Fruit fly (Drosophila melanogaster): ENCODE data around the gene Akap200.

Gene Akap200

dm6 chr2L:8437176-8437575 lies 21.7 kb downstream of the Akap200 start, which contains the start of the genes D12 and Chrac-14:
TSS of gene D12 (minus strand) at chr2L:8437365.
TSS of gene Chrac-14 (plus strand) at chr2L:8437405.
- TF ChIP-seq fd96Ca (GFP tag; IDR thresholded peaks at IDR 0.05) (no peak), gl (tag; optimal IDR thresholded peaks at IDR 0.05) (no peak), CG9948 (tag; optimal IDR thresholded peaks at IDR 0.05) (no peak), Ets98B (GFP tag; IDR thresholded peaks at IDR 0.05) (no peak), Pif1B (GFP tag; optimal IDR thresholded peaks at IDR 0.05) (no peak), EcR (GFP tag; optimal IDR thresholded peaks at IDR 0.05) (no peak), CG13204 (GFP tag; optimal IDR thresholded peaks at IDR 0.05) (no peak), D1 (tag; optimal IDR thresholded peaks at IDR 0.05) (no peak), CG8159 (tag; optimal IDR thresholded peaks at IDR 0.05) (no peak), CG32121 (GFP tag; IDR thresholded peaks at IDR 0.05) (no peak), CG10348 (GFP tag; IDR thresholded peaks at IDR 0.05) (no peak)

dm6 chr2L:8438052-8438451 lies 22.6 kb downstream of the Akap200 start, which contains the start of gene mus201:
TSS of gene mus201 (plus strand) at chr2L:8438169.
- TF ChIP-seq rn (GFP tag; IDR thresholded peaks at IDR 0.05) (no peak), EcR (GFP tag; optimal IDR thresholded peaks at IDR 0.05) (no peak), fd96Ca (GFP tag; IDR thresholded peaks at IDR 0.05) (no peak), Pif1B (GFP tag; optimal IDR thresholded peaks at IDR 0.05) (no peak), CG9948 (tag; optimal IDR thresholded peaks at IDR 0.05) (no peak), CG13204 (GFP tag; optimal IDR thresholded peaks at IDR 0.05) (no peak), gl (tag; optimal IDR thresholded peaks at IDR 0.05) (no peak), CG12605 (GFP tag; IDR thresholded peaks at IDR 0.05) (no peak), CG17806 (tag; optimal IDR thresholded peaks at IDR 0.05) (no peak), CG34367 (tag; optimal IDR thresholded peaks at IDR 0.05) (no peak), Snoo (tag; optimal IDR thresholded peaks at IDR 0.05) (no peak), CG14655 (GFP tag; optimal IDR thresholded peaks at IDR 0.05) (no peak), Ets98B (GFP tag; IDR thresholded peaks at IDR 0.05) (no peak)

- TF ChIP-seq Ets98B (GFP tag; IDR thresholded peaks at IDR 0.05), result no peak
- no peak for TF ChIP-seq Pif1B (GFP tag; optimal IDR thresholded peaks at IDR 0.05)
- TF ChIP-seq gl (tag; optimal IDR thresholded peaks at IDR 0.05), result no peak
- no peak for TF ChIP-seq Pif1A (GFP tag; optimal IDR thresholded peaks at IDR 0.05)
- no peak for TF ChIP-seq CG14655 (GFP tag; optimal IDR thresholded peaks at IDR 0.05)
- TF ChIP-seq CG8301 (tag; optimal IDR thresholded peaks at IDR 0.05), result no peak
- TF ChIP-seq Snoo (tag; optimal IDR thresholded peaks at IDR 0.05), result no peak
- no peak for TF ChIP-seq EcR (GFP tag; optimal IDR thresholded peaks at IDR 0.05)
- TF ChIP-seq CG32121 (GFP tag; IDR thresholded peaks at IDR 0.05), result no peak
- no peak for TF ChIP-seq CG34367 (tag; optimal IDR thresholded peaks at IDR 0.05)
- no peak for TF ChIP-seq CG9948 (tag; optimal IDR thresholded peaks at IDR 0.05)
- TF ChIP-seq CG4496 (GFP tag; IDR thresholded peaks at IDR 0.05), result no peak
- TF ChIP-seq CG8159 (tag; optimal IDR thresholded peaks at IDR 0.05), result no peak
- TF ChIP-seq fd96Ca (GFP tag; IDR thresholded peaks at IDR 0.05), result no peak
- no peak for TF ChIP-seq CG10348 (GFP tag; IDR thresholded peaks at IDR 0.05)
- no peak for TF ChIP-seq CG12605 (GFP tag; IDR thresholded peaks at IDR 0.05)
- no peak for TF ChIP-seq CG13204 (GFP tag; optimal IDR thresholded peaks at IDR 0.05)
- TF ChIP-seq CG17806 (tag; optimal IDR thresholded peaks at IDR 0.05), result no peak
Observed at dm6 chr2L:8442147-8442546, 26.7 kb downstream of the Akap200 start, which contains the start of gene CG31897. TSS of gene CG31897 (plus strand) at chr2L:8442447.

- no peak for TF ChIP-seq CG32121 (GFP tag; IDR thresholded peaks at IDR 0.05)
- TF ChIP-seq Pif1B (GFP tag; optimal IDR thresholded peaks at IDR 0.05), result no peak
- no peak for TF ChIP-seq CG10348 (GFP tag; IDR thresholded peaks at IDR 0.05)
- TF ChIP-seq D1 (tag; optimal IDR thresholded peaks at IDR 0.05), result no peak
Observed at dm6 chr2L:8449358-8449757, 33.9 kb downstream of the Akap200 start, which contains the start of gene Aasdh. TSS of gene Aasdh (minus strand) at chr2L:8449576.

dm6 chr2L:8451497-8451896 lies 36.0 kb downstream of the Akap200 start:
- TF ChIP-seq CG15710 (tag; optimal IDR thresholded peaks at IDR 0.05) (no peak), CG4496 (GFP tag; IDR thresholded peaks at IDR 0.05) (no peak), Ets98B (GFP tag; IDR thresholded peaks at IDR 0.05) (no peak), CG9948 (tag; optimal IDR thresholded peaks at IDR 0.05) (no peak), CG34367 (tag; optimal IDR thresholded peaks at IDR 0.05) (no peak), CG12605 (GFP tag; IDR thresholded peaks at IDR 0.05) (no peak), CG32121 (GFP tag; IDR thresholded peaks at IDR 0.05) (no peak), gl (tag; optimal IDR thresholded peaks at IDR 0.05) (no peak), Snoo (tag; optimal IDR thresholded peaks at IDR 0.05) (no peak), Pif1A (GFP tag; optimal IDR thresholded peaks at IDR 0.05) (no peak), D1 (tag; optimal IDR thresholded peaks at IDR 0.05) (no peak), fd96Ca (GFP tag; IDR thresholded peaks at IDR 0.05) (no peak), CG17806 (tag; optimal IDR thresholded peaks at IDR 0.05) (no peak), CG14655 (GFP tag; optimal IDR thresholded peaks at IDR 0.05) (no peak), EcR (GFP tag; optimal IDR thresholded peaks at IDR 0.05) (no peak), CG13204 (GFP tag; optimal IDR thresholded peaks at IDR 0.05) (no peak), Pif1B (GFP tag; optimal IDR thresholded peaks at IDR 0.05) (no peak), CG8159 (tag; optimal IDR thresholded peaks at IDR 0.05) (no peak)

dm6 chr2L:8461782-8462453 lies 46.4 kb downstream of the Akap200 start:
- peak; percentile 25 for TF ChIP-seq CG17806 (tag; optimal IDR thresholded peaks at IDR 0.05)
- TF ChIP-seq Pif1A (GFP tag; optimal IDR thresholded peaks at IDR 0.05), result peak; percentile 14
- TF ChIP-seq CG12605 (GFP tag; IDR thresholded peaks at IDR 0.05), result no peak
- 0 out of 3 replicates have a peak, but pooled peaks have one; percentile 11 for TF ChIP-seq fd96Ca (GFP tag; IDR thresholded peaks at IDR 0.05)
- peak; percentile 10 for TF ChIP-seq CG15710 (tag; optimal IDR thresholded peaks at IDR 0.05)
- peak; percentile 22 for TF ChIP-seq CG14655 (GFP tag; optimal IDR thresholded peaks at IDR 0.05)
- peak; percentile 44 for TF ChIP-seq EcR (GFP tag; optimal IDR thresholded peaks at IDR 0.05)
- TF ChIP-seq D1 (tag; optimal IDR thresholded peaks at IDR 0.05), result no peak
- TF ChIP-seq CG9948 (tag; optimal IDR thresholded peaks at IDR 0.05), result peak; percentile 34
- TF ChIP-seq CG8159 (tag; optimal IDR thresholded peaks at IDR 0.05), result peak; percentile 33

Data from whole organism, pupa.